Worm (Caenorhabditis elegans): ENCODE data around the gene F11G11.4.
"Not testable (repeated sequence)": the region's sequence is repeated elsewhere in the genome, so short reads cannot be mapped to it uniquely, and the experiment has no call there.

- TF ChIP-seq lin-39, mep-1, nhr-77 (tag; optimal IDR thresholded peaks at IDR 0.05): not testable (repeated sequence)
These were observed at the start of gene F11G11.4, which contains the start of gene nspd-5 for ce11 chrII:4860260-4860659.
